3 worm cellular contexts compared by ENCODE assay signal in genomic region chrV:12649636-12650035, ce11.
TF ChIP-seq lines count a peak whose summit lies in the region.

Gene lin-25, plus strand, starts transcription at chrV:12649925.

TF ChIP-seq in whole organism, L1 larva, 84 proteins besides CTCF, POLR2A, EP300 and RAD21 (continued from another document):
- TF ChIP-seq snpc-4 (tag; optimal IDR thresholded peaks at IDR 0.05; lab: Kevin White, UChicago), result no peak
- TF ChIP-seq lin-15B (tag; optimal IDR thresholded peaks at IDR 0.05; lab: Kevin White, UChicago), result peak; percentile 17
- TF ChIP-seq nhr-76 (tag; optimal IDR thresholded peaks at IDR 0.05; lab: Kevin White, UChicago), result no peak
- TF ChIP-seq dsc-1 (tag; optimal IDR thresholded peaks at IDR 0.05; lab: Kevin White, UChicago), result no peak
- TF ChIP-seq lin-35 (GFP tag; optimal IDR thresholded peaks at IDR 0.05; lab: Kevin White, UChicago), result peak; percentile 29
- peak; percentile 71 for TF ChIP-seq lin-14 (GFP tag; optimal IDR thresholded peaks at IDR 0.05; lab: Kevin White, UChicago)
- no peak for TF ChIP-seq swsn-7 (tag; optimal IDR thresholded peaks at IDR 0.05; lab: Kevin White, UChicago)

TF ChIP-seq in whole organism, L2 larva, 48 proteins besides CTCF, POLR2A, EP300 and RAD21 (continued from another document):
- TF ChIP-seq snpc-4 (tag; optimal IDR thresholded peaks at IDR 0.05; lab: Kevin White, UChicago), result peak; percentile 20
- TF ChIP-seq Y55F3AM.14 (GFP tag; optimal IDR thresholded peaks at IDR 0.05; lab: Kevin White, UChicago), result no peak
- no peak for TF ChIP-seq nhr-237 (tag; optimal IDR thresholded peaks at IDR 0.05; lab: Kevin White, UChicago)
- peak; percentile 60 for TF ChIP-seq unc-55 (GFP tag; optimal IDR thresholded peaks at IDR 0.05; lab: Kevin White, UChicago)
- no peak for TF ChIP-seq peb-1 (tag; optimal IDR thresholded peaks at IDR 0.05; lab: Kevin White, UChicago)
TF ChIP-seq in whole organism, L2 larva: peak in this region for 7.

TF ChIP-seq in whole organism, L3 larva, 47 proteins besides CTCF, POLR2A, EP300 and RAD21 (continued from another document):
- TF ChIP-seq elt-3 (tag; optimal IDR thresholded peaks at IDR 0.05; lab: Kevin White, UChicago), result no peak
TF ChIP-seq in whole organism, L3 larva: peak in this region for 6.
